Fruit fly (Drosophila melanogaster) whole organism, pupa: Measurements from ENCODE around the gene ATPsynGL.
"Not testable (repeated sequence)": the region's sequence is repeated elsewhere in the genome, so short reads cannot be mapped to it uniquely, and the experiment has no call there.

Experiments used
- CG13204 ChIP-seq: fragments of 200-800 bp; sonication (Bioruptor generic); optimal IDR thresholded peaks from 2 replicates; lab custom pipeline; 2018; ENCODE audit warnings: missing biosample characterization, mild to moderate bottlenecking, missing genetic modification characterization, moderate library complexity
- CG8159 ChIP-seq: fragments of 200-800 bp; sonication (Bioruptor generic); optimal IDR thresholded peaks from 3 replicates; lab custom pipeline; 2018; ENCODE audit warnings: missing biosample characterization, mild to moderate bottlenecking, missing genetic modification characterization, moderate library complexity
- D1 ChIP-seq: fragments of 200-800 bp; sonication (Bioruptor generic); optimal IDR thresholded peaks from 2 replicates; lab custom pipeline; 2018; ENCODE audit warnings: missing biosample characterization, mild to moderate bottlenecking, missing genetic modification characterization, moderate library complexity
- Pif1A ChIP-seq: fragments of 200-800 bp; sonication (Bioruptor generic); optimal IDR thresholded peaks from 3 replicates; lab custom pipeline; 2016; ENCODE audit warnings: missing biosample characterization, missing genetic modification characterization
- Pif1B ChIP-seq: fragments of 200-800 bp; sonication (Bioruptor generic); optimal IDR thresholded peaks from 3 replicates; lab custom pipeline; 2016; ENCODE audit warnings: missing biosample characterization, missing genetic modification characterization
- fd96Ca ChIP-seq: fragments of 200-800 bp; sonication (Bioruptor generic); IDR thresholded peaks from 3 replicates; pipeline ENCODE4 v1.3.6; 2022; ENCODE audit warnings: missing biosample characterization, missing genetic modification characterization

DNA sequence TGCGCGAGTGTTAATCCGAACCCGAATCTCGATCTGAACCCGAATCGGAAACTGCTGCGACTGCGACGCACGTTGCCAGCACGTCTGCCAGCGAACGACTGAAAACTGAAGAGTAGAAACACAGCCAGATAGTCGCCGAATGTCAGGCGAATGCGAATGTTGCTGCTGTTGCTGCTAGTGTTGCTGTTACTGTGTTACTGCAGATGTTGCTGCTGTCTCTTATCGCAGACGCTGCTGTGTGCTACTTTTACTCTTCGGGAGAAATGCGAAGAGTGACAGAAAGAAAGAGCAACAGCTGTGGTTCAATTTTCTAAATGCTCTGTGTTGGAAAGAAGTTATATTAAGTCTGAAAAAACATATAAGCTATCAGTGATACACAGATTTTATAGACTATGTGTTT is 8.4 kb upstream of the ATPsynGL start, which contains the start of gene CG31904:
- not testable (repeated sequence) for TF ChIP-seq D1 (tag; lab: Kevin White, UChicago); CG8159 (tag; lab: Kevin White, UChicago); Pif1B; Pif1A; CG13204 (GFP tag; lab: Kevin White, UChicago); fd96Ca (GFP tag; lab: Robert Waterston, UW)
